Worm (Caenorhabditis elegans) whole organism, midembryonic: Measurements from ENCODE around the gene C14A4.9.

Source experiments
- flt-1 ChIP-seq: fragments of 200-800 bp; sonication (Bioruptor generic); IDR thresholded peaks from 2 replicates; pipeline ENCODE4 v1.3.6; 2022; ENCODE audit warnings: missing genetic modification characterization, missing compliant biosample characterization
- klf-2 ChIP-seq: fragments of 200-800 bp; sonication (Bioruptor generic); conservative IDR thresholded peaks from 2 replicates; pipeline ENCODE4 v1.3.6; 2022; ENCODE audit warnings: missing genetic modification reagents, missing genetic modification characterization, missing compliant biosample characterization
- ref-1 ChIP-seq: fragments of 200-800 bp; sonication (Bioruptor generic); conservative IDR thresholded peaks from 2 replicates; pipeline ENCODE4 v1.3.6; 2022; ENCODE audit warnings: missing genetic modification reagents, missing genetic modification characterization, missing compliant biosample characterization
- tab-1 ChIP-seq: fragments of 200-800 bp; sonication (Bioruptor generic); IDR thresholded peaks from 2 replicates; pipeline ENCODE4 v1.3.6; 2022; ENCODE audit warnings: missing genetic modification characterization, missing compliant biosample characterization
- ztf-23 ChIP-seq: fragments of 200-800 bp; sonication (Bioruptor generic); IDR thresholded peaks from 2 replicates; pipeline ENCODE4 v1.3.6; 2022; ENCODE audit warnings: missing genetic modification reagents, missing genetic modification characterization, missing compliant biosample characterization

- TF ChIP-seq flt-1 (no peak), klf-2 (no peak), tab-1 (GFP tag; lab: Robert Waterston, UW) (no peak), ztf-23 (GFP tag; lab: Robert Waterston, UW) (no peak), ref-1 (no peak)
Observed at ce11 chrII:10608821-10609220, 9.7 kb downstream of the C14A4.9 start.
